Fruit fly (Drosophila melanogaster) whole organism, embryonic: ENCODE results near the gene AhcyL1.

ENCODE experiments used
- B-H1 ChIP-seq: fragments of 200-800 bp; sonication (Bioruptor generic); IDR thresholded peaks from 3 replicates; pipeline ENCODE4 v1.3.6; 2022; ENCODE audit warnings: missing biosample characterization, missing genetic modification characterization
- CG10209 ChIP-seq: fragments of 200-800 bp; sonication (Bioruptor generic); optimal IDR thresholded peaks from 3 replicates; lab custom pipeline; 2017; ENCODE audit warnings: missing biosample characterization, mild to moderate bottlenecking, missing genetic modification characterization, missing genetic modification reagents
- CG10321 ChIP-seq: fragments of 200-800 bp; sonication (Bioruptor generic); IDR thresholded peaks from 2 replicates; pipeline ENCODE4 v1.3.6; 2022; ENCODE audit warnings: missing biosample characterization, missing genetic modification characterization
- CG10543 ChIP-seq: fragments of 200-800 bp; sonication (Bioruptor generic); optimal IDR thresholded peaks from 3 replicates; lab custom pipeline; 2017; ENCODE audit warnings: missing biosample characterization, mild to moderate bottlenecking, missing genetic modification characterization, moderate library complexity
- CG11398 ChIP-seq: fragments of 200-800 bp; sonication (Bioruptor generic); optimal IDR thresholded peaks from 2 replicates; lab custom pipeline; 2016; ENCODE audit warnings: missing biosample characterization, missing genetic modification characterization
- CG11695 ChIP-seq: fragments of 200-800 bp; sonication (Bioruptor generic); IDR thresholded peaks from 3 replicates; pipeline ENCODE4 v1.3.6; 2022; ENCODE audit warnings: missing biosample characterization, missing genetic modification characterization
- CG12299 ChIP-seq: fragments of 200-800 bp; sonication (Bioruptor generic); optimal IDR thresholded peaks from 2 replicates; lab custom pipeline; 2018; ENCODE audit warnings: missing biosample characterization, mild to moderate bottlenecking, missing genetic modification characterization
- CG13624 ChIP-seq: fragments of 200-800 bp; sonication (Bioruptor generic); optimal IDR thresholded peaks from 2 replicates; lab custom pipeline; 2016; ENCODE audit warnings: missing biosample characterization, missing genetic modification characterization
- CG17359 ChIP-seq: fragments of 200-800 bp; sonication (Bioruptor generic); optimal IDR thresholded peaks from 3 replicates; lab custom pipeline; 2018; ENCODE audit warnings: missing biosample characterization, mild to moderate bottlenecking, missing genetic modification characterization, moderate library complexity
- CG17802 ChIP-seq: fragments of 200-800 bp; sonication (Bioruptor generic); optimal IDR thresholded peaks from 2 replicates; lab custom pipeline; 2018; ENCODE audit warnings: missing biosample characterization, mild to moderate bottlenecking, missing genetic modification characterization, moderate library complexity
- CG18619 ChIP-seq: fragments of 200-800 bp; sonication (Bioruptor generic); optimal IDR thresholded peaks from 3 replicates; lab custom pipeline; 2017; ENCODE audit warnings: missing biosample characterization, mild to moderate bottlenecking, missing genetic modification characterization
- CG2202 ChIP-seq: fragments of 200-800 bp; sonication (Bioruptor generic); optimal IDR thresholded peaks from 2 replicates; lab custom pipeline; 2018; ENCODE audit warnings: missing biosample characterization, mild to moderate bottlenecking, missing genetic modification characterization
- CG3838 ChIP-seq: fragments of 200-800 bp; sonication (Bioruptor generic); optimal IDR thresholded peaks from 3 replicates; lab custom pipeline; 2016; ENCODE audit warnings: missing biosample characterization, missing genetic modification characterization
- CG3995 ChIP-seq: fragments of 200-800 bp; sonication (Bioruptor generic); optimal IDR thresholded peaks from 3 replicates; lab custom pipeline; 2016; ENCODE audit warnings: missing biosample characterization, missing genetic modification characterization
- CG43689 ChIP-seq: fragments of 200-800 bp; sonication (Bioruptor generic); IDR thresholded peaks from 2 replicates; pipeline ENCODE4 v1.3.6; 2022; ENCODE audit warnings: missing biosample characterization, missing genetic modification characterization
- CG6854 ChIP-seq: fragments of 200-800 bp; sonication (Bioruptor generic); optimal IDR thresholded peaks from 3 replicates; lab custom pipeline; 2017; ENCODE audit warnings: missing biosample characterization, mild to moderate bottlenecking, missing genetic modification characterization
- CG8359 ChIP-seq: fragments of 200-800 bp; sonication (Bioruptor generic); optimal IDR thresholded peaks from 2 replicates; lab custom pipeline; 2017; ENCODE audit warnings: missing biosample characterization, mild to moderate bottlenecking, missing genetic modification characterization, borderline replicate concordance
- CG9876 ChIP-seq: fragments of 200-800 bp; sonication (Bioruptor generic); optimal IDR thresholded peaks from 2 replicates; lab custom pipeline; 2016; ENCODE audit warnings: missing biosample characterization, missing genetic modification characterization
- CTCF ChIP-seq: fragments of 200-800 bp; sonication (Bioruptor generic); optimal IDR thresholded peaks from 2 replicates; lab custom pipeline; 2017; ENCODE audit warnings: missing biosample characterization, mild to moderate bottlenecking, missing genetic modification characterization, moderate library complexity
- Dip2 ChIP-seq: fragments of 200-800 bp; sonication (Bioruptor generic); IDR thresholded peaks from 2 replicates; pipeline ENCODE4 v1.3.6; 2022; ENCODE audit warnings: missing biosample characterization, missing genetic modification characterization
- Gug ChIP-seq: fragments of 200-800 bp; sonication (Bioruptor generic); IDR thresholded peaks from 4 replicates; pipeline ENCODE4 v1.3.6; 2022; ENCODE audit warnings: missing biosample characterization, missing genetic modification characterization
- Hey ChIP-seq: fragments of 200-800 bp; sonication (Bioruptor generic); optimal IDR thresholded peaks from 3 replicates; lab custom pipeline; 2018; ENCODE audit warnings: missing biosample characterization, mild to moderate bottlenecking, missing genetic modification characterization
- Hmr ChIP-seq: fragments of 200-800 bp; sonication (Bioruptor generic); optimal IDR thresholded peaks from 3 replicates; lab custom pipeline; 2017; ENCODE audit warnings: mild to moderate bottlenecking, missing biosample characterization, missing genetic modification reagents, missing genetic modification characterization
- Nf-YC ChIP-seq: fragments of 200-800 bp; optimal IDR thresholded peaks from 3 replicates; lab custom pipeline; 2019; ENCODE audit warnings: missing biosample characterization, mild to moderate bottlenecking, missing genetic modification characterization, moderate library complexity
- PHDP ChIP-seq: fragments of 200-800 bp; sonication (Bioruptor generic); optimal IDR thresholded peaks from 3 replicates; lab custom pipeline; 2018; ENCODE audit warnings: missing biosample characterization, mild to moderate bottlenecking, missing genetic modification characterization, moderate library complexity
- Ravus ChIP-seq: fragments of 200-800 bp; sonication (Bioruptor generic); IDR thresholded peaks from 2 replicates; pipeline ENCODE4 v1.3.6; 2022; ENCODE audit warnings: missing biosample characterization, missing genetic modification characterization
- Sin3A ChIP-seq: fragments of >200 bp; optimal IDR thresholded peaks from 2 replicates; lab custom pipeline; 2018
- Sox100B ChIP-seq: fragments of 200-800 bp; sonication (Bioruptor generic); optimal IDR thresholded peaks from 3 replicates; lab custom pipeline; 2018; ENCODE audit warnings: missing biosample characterization, mild to moderate bottlenecking, missing genetic modification characterization
- Ssrp ChIP-seq: fragments of 200-800 bp; sonication (Bioruptor generic); optimal IDR thresholded peaks from 2 replicates; lab custom pipeline; 2018; ENCODE audit warnings: missing biosample characterization, mild to moderate bottlenecking, missing genetic modification characterization, moderate library complexity
- Trl ChIP-seq, 3 experiments: fragments of >200 bp in 2 of 3; fragments of 200-800 bp in 1 of 3; sonication (Bioruptor generic) in 1 of 3; optimal IDR thresholded peaks; 2 replicates in 1 of 3; 3 replicates in 2 of 3; lab custom pipeline; 2016 to 2017; ENCODE audit warnings: missing biosample characterization in 1 of 3, missing genetic modification characterization in 1 of 3
- Xrp1 ChIP-seq: fragments of 200-800 bp; sonication (Bioruptor generic); IDR thresholded peaks from 2 replicates; pipeline ENCODE4 v1.3.6; 2022; ENCODE audit warnings: missing biosample characterization, missing genetic modification characterization
- al ChIP-seq: fragments of 200-800 bp; sonication (Bioruptor generic); IDR thresholded peaks from 2 replicates; pipeline ENCODE4 v1.3.6; 2022; ENCODE audit warnings: missing biosample characterization, missing genetic modification characterization
- aop ChIP-seq: fragments of 200-800 bp; sonication (Bioruptor generic); IDR thresholded peaks from 2 replicates; pipeline ENCODE4 v1.3.6; 2022; ENCODE audit warnings: missing biosample characterization, missing genetic modification characterization
- bbx ChIP-seq: fragments of 200-800 bp; sonication (Bioruptor generic); IDR thresholded peaks from 2 replicates; pipeline ENCODE4 v1.3.6; 2022; ENCODE audit warnings: missing biosample characterization, missing genetic modification characterization; ENCODE audit not compliant: partially characterized antibody
- bsh ChIP-seq, 2 experiments: fragments of 200-800 bp; sonication (Bioruptor generic); optimal IDR thresholded peaks; 2 replicates each; lab custom pipeline; 2017 to 2018; ENCODE audit warnings: mild to moderate bottlenecking in 2 of 2, missing biosample characterization in 2 of 2, missing genetic modification characterization in 2 of 2, moderate library complexity in 1 of 2
- cg ChIP-seq: fragments of 200-800 bp; sonication (Bioruptor generic); optimal IDR thresholded peaks from 3 replicates; lab custom pipeline; 2019; ENCODE audit warnings: missing biosample characterization, mild to moderate bottlenecking, missing genetic modification characterization, moderate library complexity
- dan ChIP-seq: fragments of 200-800 bp; sonication (Bioruptor generic); IDR thresholded peaks from 2 replicates; pipeline ENCODE4 v1.3.6; 2022; ENCODE audit warnings: missing biosample characterization, missing genetic modification characterization
- danr ChIP-seq: fragments of 200-800 bp; sonication (Bioruptor generic); IDR thresholded peaks from 2 replicates; pipeline ENCODE4 v1.3.6; 2022; ENCODE audit warnings: missing biosample characterization, missing genetic modification characterization
- dati ChIP-seq: fragments of 200-800 bp; sonication (Bioruptor generic); IDR thresholded peaks from 2 replicates; pipeline ENCODE4 v1.3.6; 2022; ENCODE audit warnings: missing biosample characterization, missing genetic modification characterization
- fu2 ChIP-seq: fragments of 200-800 bp; sonication (Bioruptor generic); optimal IDR thresholded peaks from 2 replicates; lab custom pipeline; 2016; ENCODE audit warnings: missing biosample characterization, missing genetic modification characterization
- hth ChIP-seq: fragments of >200 bp; optimal IDR thresholded peaks from 2 replicates; lab custom pipeline; 2017; ENCODE audit warnings: inconsistent platforms
- ind ChIP-seq: fragments of 200-800 bp; sonication (Bioruptor generic); optimal IDR thresholded peaks from 3 replicates; lab custom pipeline; 2016; ENCODE audit warnings: missing biosample characterization, missing genetic modification characterization
- knrl ChIP-seq: fragments of 200-800 bp; sonication (Bioruptor generic); IDR thresholded peaks from 3 replicates; pipeline ENCODE4 v1.3.6; 2022; ENCODE audit warnings: missing biosample characterization, missing genetic modification characterization; ENCODE audit not compliant: partially characterized antibody
- pum ChIP-seq: fragments of 200-800 bp; sonication (Bioruptor generic); optimal IDR thresholded peaks from 2 replicates; lab custom pipeline; 2016; ENCODE audit warnings: missing biosample characterization, missing genetic modification characterization
- scrt ChIP-seq: fragments of 200-800 bp; sonication (Bioruptor generic); optimal IDR thresholded peaks from 2 replicates; lab custom pipeline; 2018; ENCODE audit warnings: missing biosample characterization, mild to moderate bottlenecking, missing genetic modification characterization, moderate library complexity
- so ChIP-seq: fragments of 200-800 bp; sonication (Bioruptor generic); IDR thresholded peaks from 3 replicates; pipeline ENCODE4 v1.3.6; 2022; ENCODE audit warnings: missing biosample characterization, missing genetic modification characterization
- stc ChIP-seq: fragments of 200-800 bp; sonication (Bioruptor generic); IDR thresholded peaks from 2 replicates; pipeline ENCODE4 v1.3.6; 2022; ENCODE audit warnings: missing biosample characterization, missing genetic modification characterization
- sug ChIP-seq: fragments of 200-800 bp; optimal IDR thresholded peaks from 2 replicates; lab custom pipeline; 2019; ENCODE audit warnings: missing biosample characterization, mild to moderate bottlenecking, missing genetic modification characterization, moderate library complexity
- usp ChIP-seq: fragments of >200 bp; optimal IDR thresholded peaks from 2 replicates; lab custom pipeline; 2017; ENCODE audit warnings: missing biosample characterization, missing genetic modification characterization
- vnd ChIP-seq: fragments of 200-800 bp; sonication (Bioruptor generic); IDR thresholded peaks from 3 replicates; pipeline ENCODE4 v1.3.6; 2022; ENCODE audit warnings: missing biosample characterization, missing genetic modification characterization; ENCODE audit not compliant: partially characterized antibody
- vvl ChIP-seq: fragments of 200-800 bp; sonication (Bioruptor generic); IDR thresholded peaks from 2 replicates; pipeline ENCODE4 v1.3.6; 2022; ENCODE audit warnings: missing biosample characterization, missing genetic modification characterization

Gene AhcyL1

dm6 chr3L:2773968-2774461 lies 1.9 kb upstream of the AhcyL1 start, which contains the start of the genes CG12093 and Atg2 (continued):
- TF ChIP-seq dan (GFP tag; lab: Robert Waterston, UW): peak; percentile 51; the same call in 1 of the 2 replicates
- no peak for TF ChIP-seq usp (GFP tag; lab: Kevin White, UChicago)
- TF ChIP-seq hth: no peak
- TF ChIP-seq Xrp1: peak; percentile 92
- TF ChIP-seq aop (GFP tag; lab: Robert Waterston, UW): peak; percentile 51; the same call in 1 of the 2 replicates
- TF ChIP-seq CG6854: peak; percentile 41
- peak; percentile 66 for TF ChIP-seq CG3838 (GFP tag; lab: Kevin White, UChicago)
- no peak for TF ChIP-seq vnd
- TF ChIP-seq al (GFP tag; lab: Robert Waterston, UW): peak; percentile 93
- TF ChIP-seq Nf-YC: peak; percentile 87
- no peak for TF ChIP-seq bbx (GFP tag; lab: Robert Waterston, UW)
- 0 out of 3 replicates have a peak, but pooled peaks have one; percentile 34 for TF ChIP-seq knrl (GFP tag; lab: Robert Waterston, UW)
- TF ChIP-seq Dip2 (GFP tag; lab: Robert Waterston, UW): no peak
- peak; percentile 91 for TF ChIP-seq stc (GFP tag; lab: Robert Waterston, UW)
- peak; percentile 95 for TF ChIP-seq Gug
- TF ChIP-seq CG9876 (GFP tag; lab: Kevin White, UChicago): peak; percentile 40
- TF ChIP-seq Trl (optimal IDR thresholded peaks at IDR 0.05; lab: Kevin White, UChicago): no peak
- peak; percentile 64 for TF ChIP-seq Trl (GFP tag; optimal IDR thresholded peaks at IDR 0.05; lab: Kevin White, UChicago)
- peak; percentile 82 for TF ChIP-seq CG13624
- TF ChIP-seq CG12299: peak; percentile 90
- TF ChIP-seq sug (tag; lab: Kevin White, UChicago): peak; percentile 100
- TF ChIP-seq CG43689 (GFP tag; lab: Robert Waterston, UW): peak; percentile 88
- peak; percentile 92 for TF ChIP-seq CG10543 (GFP tag; lab: Kevin White, UChicago)
- peak; percentile 55 for TF ChIP-seq CG8359 (GFP tag; lab: Kevin White, UChicago)
- peak; percentile 83 for TF ChIP-seq pum
- TF ChIP-seq CG11695 (GFP tag; lab: Robert Waterston, UW): peak; percentile 92
- peak; percentile 93 for TF ChIP-seq Ssrp
- TF ChIP-seq CG18619 (GFP tag; lab: Kevin White, UChicago): peak; percentile 91
- TF ChIP-seq cg (GFP tag; lab: Kevin White, UChicago): no peak
- peak; percentile 89 for TF ChIP-seq so (GFP tag; lab: Robert Waterston, UW)
- peak; percentile 87 for TF ChIP-seq CG3995 (GFP tag; lab: Kevin White, UChicago)
- peak; percentile 51; the same call in 1 of the 2 replicates for TF ChIP-seq CG10321
- peak; percentile 89 for TF ChIP-seq CG17359 (tag; lab: Kevin White, UChicago)
- TF ChIP-seq fu2 (GFP tag; lab: Kevin White, UChicago): peak; percentile 78
- TF ChIP-seq Ravus (GFP tag; lab: Robert Waterston, UW): peak; percentile 72
- peak; percentile 73 for TF ChIP-seq CG2202 (tag; lab: Kevin White, UChicago)
- TF ChIP-seq Hey: peak; percentile 55
- peak; percentile 96 for TF ChIP-seq vvl (GFP tag; lab: Robert Waterston, UW)
- peak; percentile 79 for TF ChIP-seq Sin3A (lab: Kevin White, UChicago)
- peak; percentile 92 for TF ChIP-seq CG10209 (GFP tag; lab: Kevin White, UChicago)
- no peak for TF ChIP-seq Sox100B (GFP tag; lab: Kevin White, UChicago)
- TF ChIP-seq CG17802 (tag; lab: Kevin White, UChicago): peak; percentile 51
- TF ChIP-seq CG11398: peak; percentile 17
- TF ChIP-seq scrt (GFP tag; lab: Kevin White, UChicago): peak; percentile 90
- peak; percentile 78 for TF ChIP-seq danr (GFP tag; lab: Robert Waterston, UW)
- TF ChIP-seq PHDP (tag; lab: Kevin White, UChicago): peak; percentile 95
- peak; percentile 50 to 90 for TF ChIP-seq bsh (GFP tag; optimal IDR thresholded peaks at IDR 0.05; lab: Kevin White, UChicago)
- peak; percentile 92 for TF ChIP-seq ind (GFP tag; lab: Kevin White, UChicago)
- peak; percentile 87 for TF ChIP-seq B-H1 (GFP tag; lab: Robert Waterston, UW)
- TF ChIP-seq Hmr (GFP tag; lab: Kevin White, UChicago): peak; percentile 96
- peak; percentile 76 for TF ChIP-seq dati (GFP tag; lab: Robert Waterston, UW)
- TF ChIP-seq CTCF (GFP tag; lab: Kevin White, UChicago): peak; percentile 40
